Worm (Caenorhabditis elegans) whole organism, late embryonic: ENCODE measurements around the gene ceh-14.

Experiments
- C08G9.2 ChIP-seq: sonication (generic microtip); optimal IDR thresholded peaks from 2 replicates; lab custom pipeline; 2016; ENCODE audit warnings: mild to moderate bottlenecking, missing genetic modification characterization, moderate library complexity, missing compliant biosample characterization
- C38D4.7 ChIP-seq: fragments of 200-800 bp; sonication (Bioruptor generic); optimal IDR thresholded peaks from 2 replicates; lab custom pipeline; 2018; ENCODE audit warnings: mild to moderate bottlenecking, missing genetic modification characterization, moderate library complexity, missing compliant biosample characterization
- F13H6.1 ChIP-seq: sonication (generic microtip); optimal IDR thresholded peaks from 2 replicates; lab custom pipeline; 2016; ENCODE audit warnings: missing genetic modification characterization, missing compliant biosample characterization
- T23F11.4 ChIP-seq: fragments of 200-800 bp; sonication (Bioruptor generic); optimal IDR thresholded peaks from 2 replicates; lab custom pipeline; 2018; ENCODE audit warnings: mild to moderate bottlenecking, missing genetic modification characterization, missing compliant biosample characterization
- Y22D7AL.16 ChIP-seq: sonication (generic microtip); optimal IDR thresholded peaks from 2 replicates; lab custom pipeline; 2016; ENCODE audit warnings: missing genetic modification characterization, missing compliant biosample characterization
- ahr-1 ChIP-seq: sonication (generic microtip); optimal IDR thresholded peaks from 2 replicates; lab custom pipeline; 2016; ENCODE audit warnings: missing genetic modification characterization, missing compliant biosample characterization
- ama-1 ChIP-seq: fragments of 150-350 bp; optimal IDR thresholded peaks from 2 replicates; lab custom pipeline; 2014
- ceh-14 ChIP-seq: sonication (generic microtip); optimal IDR thresholded peaks from 2 replicates; lab custom pipeline; 2016; ENCODE audit warnings: missing genotype, missing genetic modification characterization, missing compliant biosample characterization
- ceh-18 ChIP-seq: sonication (generic microtip); optimal IDR thresholded peaks from 2 replicates; lab custom pipeline; 2016; ENCODE audit warnings: missing genetic modification characterization, missing compliant biosample characterization
- ceh-19 ChIP-seq: fragments of 200-800 bp; sonication (Bioruptor generic); optimal IDR thresholded peaks from 2 replicates; lab custom pipeline; 2018; ENCODE audit warnings: mild to moderate bottlenecking, missing genetic modification characterization, missing compliant biosample characterization
- ceh-24 ChIP-seq: sonication (generic microtip); optimal IDR thresholded peaks from 2 replicates; lab custom pipeline; 2016; ENCODE audit warnings: mild to moderate bottlenecking, missing genetic modification characterization, missing compliant biosample characterization
- ceh-34 ChIP-seq: sonication (generic microtip); optimal IDR thresholded peaks from 2 replicates; lab custom pipeline; 2016; ENCODE audit warnings: mild to moderate bottlenecking, missing genetic modification characterization, missing compliant biosample characterization
- ceh-45 ChIP-seq: fragments of 200-800 bp; sonication (Bioruptor generic); IDR thresholded peaks from 2 replicates; pipeline ENCODE4 v1.3.6; 2022; ENCODE audit warnings: missing genetic modification reagents, missing genetic modification characterization, missing compliant biosample characterization
- ceh-6 ChIP-seq: fragments of 200-800 bp; sonication (Bioruptor generic); optimal IDR thresholded peaks from 2 replicates; lab custom pipeline; 2018; ENCODE audit warnings: mild to moderate bottlenecking, missing genetic modification characterization, missing compliant biosample characterization
- ceh-9 ChIP-seq: sonication (generic microtip); optimal IDR thresholded peaks from 2 replicates; lab custom pipeline; 2016; ENCODE audit warnings: mild to moderate bottlenecking, missing genetic modification characterization, inconsistent platforms, missing compliant biosample characterization
- che-1 ChIP-seq: sonication (generic microtip); optimal IDR thresholded peaks from 2 replicates; lab custom pipeline; 2016; ENCODE audit warnings: mild to moderate bottlenecking, missing genetic modification characterization, missing compliant biosample characterization
- elt-2 ChIP-seq: sonication (generic microtip); optimal IDR thresholded peaks from 2 replicates; lab custom pipeline; 2016; ENCODE audit warnings: missing genetic modification reagents, missing genetic modification characterization, missing compliant biosample characterization
- elt-4 ChIP-seq: sonication (generic microtip); optimal IDR thresholded peaks from 2 replicates; lab custom pipeline; 2016; ENCODE audit warnings: missing genetic modification characterization, missing compliant biosample characterization
- eyg-1 ChIP-seq: sonication (generic microtip); optimal IDR thresholded peaks from 2 replicates; lab custom pipeline; 2016; ENCODE audit warnings: missing genotype, missing genetic modification characterization, missing compliant biosample characterization
- fax-1 ChIP-seq: sonication (generic microtip); optimal IDR thresholded peaks from 2 replicates; lab custom pipeline; 2016; ENCODE audit warnings: missing genotype, missing genetic modification characterization, missing compliant biosample characterization
- fkh-6 ChIP-seq: sonication (generic microtip); optimal IDR thresholded peaks from 2 replicates; lab custom pipeline; 2016; ENCODE audit warnings: missing genetic modification characterization, missing compliant biosample characterization
- gmeb-2 ChIP-seq: sonication (generic microtip); optimal IDR thresholded peaks from 2 replicates; lab custom pipeline; 2016; ENCODE audit warnings: missing genetic modification characterization, inconsistent platforms, missing compliant biosample characterization
- hlh-30 ChIP-seq: sonication (generic microtip); optimal IDR thresholded peaks from 2 replicates; lab custom pipeline; 2017; ENCODE audit warnings: antibody characterized with exemption, missing genetic modification characterization, missing compliant biosample characterization; ENCODE audit not compliant: insufficient read depth
- hlh-6 ChIP-seq: sonication (generic microtip); optimal IDR thresholded peaks from 2 replicates; lab custom pipeline; 2016; ENCODE audit warnings: missing genotype, missing genetic modification characterization, missing compliant biosample characterization
- hlh-8 ChIP-seq: sonication (generic microtip); optimal IDR thresholded peaks from 2 replicates; lab custom pipeline; 2016; ENCODE audit warnings: missing genotype, missing genetic modification characterization, missing compliant biosample characterization
- lim-6 ChIP-seq: sonication (generic microtip); optimal IDR thresholded peaks from 2 replicates; lab custom pipeline; 2016; ENCODE audit warnings: missing genetic modification characterization, missing compliant biosample characterization
- lin-11 ChIP-seq: fragments of 200-800 bp; sonication (Bioruptor generic); optimal IDR thresholded peaks from 2 replicates; lab custom pipeline; 2018; ENCODE audit warnings: mild to moderate bottlenecking, missing genetic modification characterization, missing compliant biosample characterization
- nfya-1 ChIP-seq: sonication (generic microtip); optimal IDR thresholded peaks from 2 replicates; lab custom pipeline; 2017; ENCODE audit warnings: missing genetic modification characterization, mild to moderate bottlenecking, missing compliant biosample characterization, antibody characterized with exemption, moderate library complexity
- odd-2 ChIP-seq: sonication (generic microtip); optimal IDR thresholded peaks from 2 replicates; lab custom pipeline; 2017; ENCODE audit warnings: antibody characterized with exemption, mild to moderate bottlenecking, missing genetic modification characterization, missing compliant biosample characterization
- pax-1 ChIP-seq: fragments of 150-350 bp; optimal IDR thresholded peaks from 2 replicates; lab custom pipeline; 2014; ENCODE audit warnings: missing biosample characterization, missing genetic modification characterization
- pha-2 ChIP-seq: sonication (generic microtip); optimal IDR thresholded peaks from 2 replicates; lab custom pipeline; 2017; ENCODE audit warnings: mild to moderate bottlenecking, missing genetic modification characterization, missing compliant biosample characterization
- pha-4 ChIP-seq: fragments of 150-350 bp; optimal IDR thresholded peaks from 2 replicates; lab custom pipeline; 2018; ENCODE audit warnings: missing biosample characterization, missing genetic modification reagents, missing genetic modification characterization
- ref-2 ChIP-seq: sonication (generic microtip); optimal IDR thresholded peaks from 2 replicates; lab custom pipeline; 2016; ENCODE audit warnings: missing genetic modification characterization, missing compliant biosample characterization
- rnt-1 ChIP-seq: sonication (generic microtip); optimal IDR thresholded peaks from 2 replicates; lab custom pipeline; 2016; ENCODE audit warnings: missing genetic modification characterization, missing compliant biosample characterization
- sdc-2 ChIP-seq: sonication (generic microtip); optimal IDR thresholded peaks from 2 replicates; lab custom pipeline; 2016; ENCODE audit warnings: missing genotype, missing genetic modification characterization, missing compliant biosample characterization
- sox-2 ChIP-seq: fragments of 200-800 bp; sonication (Bioruptor generic); IDR thresholded peaks from 2 replicates; pipeline ENCODE4 v1.3.6; 2022; ENCODE audit warnings: missing genetic modification reagents, missing genetic modification characterization, missing compliant biosample characterization
- sox-4 ChIP-seq: sonication (generic microtip); optimal IDR thresholded peaks from 2 replicates; lab custom pipeline; 2017; ENCODE audit warnings: mild to moderate bottlenecking, missing genetic modification characterization, inconsistent platforms, missing compliant biosample characterization
- tbx-2 ChIP-seq: sonication (generic microtip); optimal IDR thresholded peaks from 2 replicates; lab custom pipeline; 2016; ENCODE audit warnings: missing genetic modification characterization, missing compliant biosample characterization
- unc-3 ChIP-seq, 2 experiments: fragments of 200-800 bp in 1 of 2; sonication (Bioruptor generic) in 1 of 2; sonication (generic microtip) in 1 of 2; conservative IDR thresholded peaks in 1 of 2; optimal IDR thresholded peaks in 1 of 2; 2 replicates each; pipeline versions ENCODE4 v1.3.6 to Lab custom; 2016 to 2022; ENCODE audit warnings: missing compliant biosample characterization in 2 of 2, missing genetic modification characterization in 2 of 2, missing genetic modification reagents in 1 of 2
- unc-86 ChIP-seq: sonication (generic microtip); optimal IDR thresholded peaks from 2 replicates; lab custom pipeline; 2016; ENCODE audit warnings: missing genetic modification characterization, missing compliant biosample characterization
- zip-5 ChIP-seq: sonication (generic microtip); optimal IDR thresholded peaks from 2 replicates; lab custom pipeline; 2016; ENCODE audit warnings: missing genetic modification characterization, missing compliant biosample characterization

The ceh-14 gene

ce11 chrX:7562625-7563024 lies 30.1 kb upstream of the ceh-14 start, which contains the start of gene sto-1 (continued):
- no peak for TF ChIP-seq nfya-1 (tag; lab: Kevin White, UChicago)
- peak; percentile 38 for TF ChIP-seq ref-2 (tag; lab: Kevin White, UChicago)
- no peak for TF ChIP-seq ahr-1
- TF ChIP-seq lim-6 (tag; lab: Kevin White, UChicago): no peak
- no peak for TF ChIP-seq ceh-9 (tag; lab: Kevin White, UChicago)
- TF ChIP-seq ceh-18 (tag; lab: Kevin White, UChicago): no peak
- no peak for TF ChIP-seq elt-4 (tag; lab: Kevin White, UChicago)
- TF ChIP-seq fax-1 (tag; lab: Kevin White, UChicago): no peak
- peak; percentile 46 for TF ChIP-seq C08G9.2 (tag; lab: Kevin White, UChicago)
- TF ChIP-seq ama-1 (lab: Kevin White, UChicago): no peak

- TF ChIP-seq ceh-24 (no peak), sox-4 (no peak), F13H6.1 (tag; lab: Kevin White, UChicago) (no peak)
- TF ChIP-seq, all 69 proteins: peak for 0
These were observed 29.4 kb upstream of the ceh-14 start for ce11 chrX:7561972-7562371.

DNA sequence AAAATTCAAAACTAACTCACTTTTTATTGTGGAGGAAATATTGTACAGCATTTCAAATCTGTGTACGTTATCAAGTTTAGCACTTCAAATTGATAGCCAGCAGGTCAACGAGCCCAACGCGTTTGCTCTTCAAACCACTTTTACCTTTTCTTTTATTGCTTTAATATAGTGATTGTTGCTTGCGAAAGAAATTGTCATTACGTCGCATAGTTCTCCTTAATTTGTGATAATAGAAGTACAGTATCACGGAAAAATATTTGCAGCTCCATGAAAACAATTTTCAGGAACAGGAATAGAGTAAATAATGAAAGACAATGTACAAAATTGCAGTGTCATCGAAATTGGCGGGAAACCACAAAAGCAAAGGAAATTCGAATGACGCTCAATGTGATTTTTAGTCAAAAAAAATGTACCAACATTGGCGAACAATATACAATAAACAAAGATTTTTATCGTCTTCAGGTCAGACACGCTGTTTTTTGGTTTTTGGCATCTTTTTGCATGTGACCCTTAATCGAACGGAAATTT lies 26.5 kb upstream of the ceh-14 start, which contains the start of the genes PDB1.1 and F08C6.5:
PDB1.1 (minus strand) TSS at position 158 of the 528 bp plus-strand sequence.
F08C6.5 (plus strand) TSS at position 478 of the 528 bp plus-strand sequence.
- TF ChIP-seq elt-2 (peak; percentile 33), ceh-45 (GFP tag; lab: Robert Waterston, UW) (no peak)

ce11 chrX:7554326-7554725 lies 21.8 kb upstream of the ceh-14 start, which contains the start of gene F46C8.8:
Gene F46C8.8, minus strand, starts transcription at chrX:7554426.
- no peak for TF ChIP-seq unc-86
- no peak for TF ChIP-seq T23F11.4 (GFP tag; lab: Kevin White, UChicago)
- no peak for TF ChIP-seq pax-1 (tag; lab: Kevin White, UChicago)
- no peak for TF ChIP-seq hlh-8 (tag; lab: Kevin White, UChicago)
- no peak for TF ChIP-seq ceh-14 (tag; lab: Kevin White, UChicago)
- no peak for TF ChIP-seq fax-1 (tag; lab: Kevin White, UChicago)
- TF ChIP-seq ahr-1: no peak
- TF ChIP-seq ceh-19 (GFP tag; lab: Kevin White, UChicago): no peak
- no peak for TF ChIP-seq eyg-1
- TF ChIP-seq tbx-2: no peak
- TF ChIP-seq elt-2: no peak
- no peak for TF ChIP-seq ceh-34 (tag; lab: Kevin White, UChicago)
- no peak for TF ChIP-seq F13H6.1 (tag; lab: Kevin White, UChicago)
- TF ChIP-seq nfya-1 (tag; lab: Kevin White, UChicago): no peak
- TF ChIP-seq ceh-45 (GFP tag; lab: Robert Waterston, UW): no peak
- no peak for TF ChIP-seq ama-1 (lab: Kevin White, UChicago)
- no peak for TF ChIP-seq zip-5 (tag; lab: Kevin White, UChicago)
- no peak for TF ChIP-seq rnt-1 (tag; lab: Kevin White, UChicago)
- no peak for TF ChIP-seq che-1 (tag; lab: Kevin White, UChicago)

DNA sequence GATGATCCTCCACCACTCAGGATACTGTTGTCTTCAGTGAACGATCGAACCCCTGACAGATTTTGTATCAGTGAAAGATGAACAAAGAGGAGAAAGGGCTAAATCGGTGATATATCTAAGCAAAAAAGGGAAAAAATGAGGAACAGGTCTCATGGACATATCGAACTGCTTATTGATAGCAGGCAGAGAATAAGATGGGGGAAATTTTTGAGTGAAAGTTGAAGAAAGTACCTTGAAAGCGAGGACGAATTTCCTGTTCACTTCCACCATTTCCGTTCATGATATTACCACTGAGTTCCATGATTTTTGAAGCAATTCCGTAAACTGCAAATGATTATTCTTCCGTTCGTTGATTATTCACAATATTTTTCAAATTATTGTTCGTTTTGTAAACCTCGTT lies 20.8 kb upstream of the ceh-14 start:
- TF ChIP-seq fkh-6 (tag; lab: Kevin White, UChicago): no peak
- TF ChIP-seq gmeb-2 (tag; lab: Kevin White, UChicago): no peak
- no peak for TF ChIP-seq C38D4.7
- no peak for TF ChIP-seq T23F11.4 (GFP tag; lab: Kevin White, UChicago)
- no peak for TF ChIP-seq Y22D7AL.16 (tag; lab: Kevin White, UChicago)
- TF ChIP-seq lin-11: no peak
- no peak for TF ChIP-seq ceh-18 (tag; lab: Kevin White, UChicago)
- TF ChIP-seq ceh-45 (GFP tag; lab: Robert Waterston, UW): no peak
- TF ChIP-seq sdc-2 (tag; lab: Kevin White, UChicago): no peak
- TF ChIP-seq sox-2 (GFP tag; lab: Robert Waterston, UW): no peak
- TF ChIP-seq pha-2 (tag; lab: Kevin White, UChicago): no peak
- no peak for TF ChIP-seq pha-4 (tag; lab: Kevin White, UChicago)
- TF ChIP-seq unc-3 (GFP tag; conservative IDR thresholded peaks at IDR 0.05; lab: Robert Waterston, UW): no peak
- TF ChIP-seq unc-3 (tag; optimal IDR thresholded peaks at IDR 0.05; lab: Kevin White, UChicago): no peak
- no peak for TF ChIP-seq hlh-30 (tag; lab: Kevin White, UChicago)
- no peak for TF ChIP-seq rnt-1 (tag; lab: Kevin White, UChicago)
- no peak for TF ChIP-seq ceh-6 (GFP tag; lab: Kevin White, UChicago)
- TF ChIP-seq hlh-6 (tag; lab: Kevin White, UChicago): no peak
- TF ChIP-seq tbx-2: no peak
- no peak for TF ChIP-seq odd-2 (tag; lab: Kevin White, UChicago)
- TF ChIP-seq ceh-14 (tag; lab: Kevin White, UChicago): no peak
